Comparison of ENCODE assay signal across 3 fruit fly cellular contexts in the genomic region with DNA sequence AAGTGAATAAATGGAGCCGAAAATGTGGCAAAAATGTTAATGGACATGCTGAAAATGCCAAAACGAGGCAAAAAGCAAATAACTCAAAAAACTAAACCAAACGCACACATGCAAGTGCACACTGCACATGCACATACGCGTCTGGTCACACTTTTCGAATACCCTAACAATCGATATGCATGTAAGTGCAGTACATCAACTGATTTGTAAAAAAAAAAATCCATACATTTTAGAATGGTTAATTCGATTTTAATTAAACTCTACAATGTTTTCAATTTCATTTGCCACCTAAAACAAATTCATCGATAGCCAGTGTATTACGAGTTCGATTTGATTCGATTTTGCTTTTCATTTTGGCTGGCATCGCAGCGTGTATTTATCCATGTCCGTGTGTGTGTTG.
TF ChIP-seq lines count a peak whose summit lies in the region.

No protein-coding gene starts in this region.

- TF ChIP-seq CTCF in whole organism, embryonic (GFP tag; optimal IDR thresholded peaks at IDR 0.05; lab: Kevin White, UChicago), result no peak

TF ChIP-seq in whole organism, embryonic, 481 proteins besides CTCF, POLR2A, EP300 and RAD21:
- peak; percentile 7 for TF ChIP-seq Sox102F (GFP tag; optimal IDR thresholded peaks at IDR 0.05; lab: Kevin White, UChicago)
- no peak for TF ChIP-seq bowl (GFP tag; IDR thresholded peaks at IDR 0.05; lab: Robert Waterston, UW)
- no peak for TF ChIP-seq oc (tag; optimal IDR thresholded peaks at IDR 0.05; lab: Kevin White, UChicago)
- no peak for TF ChIP-seq fd102C (GFP tag; optimal IDR thresholded peaks at IDR 0.05; lab: Kevin White, UChicago)
- TF ChIP-seq CG2202 (tag; optimal IDR thresholded peaks at IDR 0.05; lab: Kevin White, UChicago), result no peak
- TF ChIP-seq CG10321 (GFP tag; IDR thresholded peaks at IDR 0.05; lab: Robert Waterston, UW), result no peak
- TF ChIP-seq CG2116 (GFP tag; optimal IDR thresholded peaks at IDR 0.05; lab: Kevin White, UChicago), result no peak
- no peak for TF ChIP-seq Ets97D (GFP tag; optimal IDR thresholded peaks at IDR 0.05; lab: Kevin White, UChicago)
- no peak for TF ChIP-seq CG3847 (GFP tag; IDR thresholded peaks at IDR 0.05; lab: Robert Waterston, UW)
- TF ChIP-seq stwl (tag; optimal IDR thresholded peaks at IDR 0.05; lab: Kevin White, UChicago), result peak; percentile 55
- TF ChIP-seq Drgx (GFP tag; IDR thresholded peaks at IDR 0.05; lab: Robert Waterston, UW), result peak; percentile 38; the same call in 1 of the 2 replicates
- TF ChIP-seq shn (GFP tag; optimal IDR thresholded peaks at IDR 0.05; lab: Kevin White, UChicago), result no peak
- TF ChIP-seq Rfx (GFP tag; IDR thresholded peaks at IDR 0.05; lab: Robert Waterston, UW), result no peak
- TF ChIP-seq CG6813 (GFP tag; optimal IDR thresholded peaks at IDR 0.05; lab: Kevin White, UChicago), result no peak

TF ChIP-seq in whole organism, prepupa, 60 proteins besides CTCF, POLR2A, EP300 and RAD21:
- TF ChIP-seq CG15336 (GFP tag; IDR thresholded peaks at IDR 0.05; lab: Robert Waterston, UW), result peak; percentile 50; the same call in 1 of the 2 replicates
- no peak for TF ChIP-seq lz (GFP tag; optimal IDR thresholded peaks at IDR 0.05; lab: Kevin White, UChicago)
- TF ChIP-seq CG8119 (GFP tag; IDR thresholded peaks at IDR 0.05; lab: Robert Waterston, UW), result peak; percentile 65
- TF ChIP-seq Met (GFP tag; optimal IDR thresholded peaks at IDR 0.05; lab: Kevin White, UChicago), result no peak
- no peak for TF ChIP-seq Blimp-1 (GFP tag; optimal IDR thresholded peaks at IDR 0.05; lab: Kevin White, UChicago)
- TF ChIP-seq CG8319 (GFP tag; optimal IDR thresholded peaks at IDR 0.05; lab: Kevin White, UChicago), result no peak
- TF ChIP-seq Ets21C (GFP tag; optimal IDR thresholded peaks at IDR 0.05; lab: Kevin White, UChicago), result no peak
- no peak for TF ChIP-seq salr (GFP tag; optimal IDR thresholded peaks at IDR 0.05; lab: Kevin White, UChicago)
- TF ChIP-seq OdsH (GFP tag; optimal IDR thresholded peaks at IDR 0.05; lab: Kevin White, UChicago), result peak; percentile 30
- TF ChIP-seq CG4318 (GFP tag; optimal IDR thresholded peaks at IDR 0.05; lab: Kevin White, UChicago), result peak; percentile 18
- TF ChIP-seq Lpt (GFP tag; optimal IDR thresholded peaks at IDR 0.05; lab: Kevin White, UChicago), result peak; percentile 24
- TF ChIP-seq CG6276 (GFP tag; optimal IDR thresholded peaks at IDR 0.05; lab: Kevin White, UChicago), result peak; percentile 12
- TF ChIP-seq Hr39 (GFP tag; optimal IDR thresholded peaks at IDR 0.05; lab: Kevin White, UChicago), result peak; percentile 28
- TF ChIP-seq svp (GFP tag; lab: Kevin White, UChicago), result no peak
- TF ChIP-seq CG10631 (GFP tag; optimal IDR thresholded peaks at IDR 0.05; lab: Kevin White, UChicago), result no peak
- TF ChIP-seq CG6163 (GFP tag; IDR thresholded peaks at IDR 0.05; lab: Robert Waterston, UW), result peak; percentile 41; the same call in 1 of the 3 replicates
- TF ChIP-seq dsx (GFP tag; optimal IDR thresholded peaks at IDR 0.05; lab: Kevin White, UChicago; ENCODE audit: poor library complexity, severe bottlenecking), result no peak
- peak; percentile 34 for TF ChIP-seq Eip78C (GFP tag; lab: Kevin White, UChicago)
- no peak for TF ChIP-seq CG1621 (tag; optimal IDR thresholded peaks at IDR 0.05; lab: Kevin White, UChicago)
- TF ChIP-seq pdm3 (GFP tag; optimal IDR thresholded peaks at IDR 0.05; lab: Kevin White, UChicago), result peak; percentile 28
- no peak for TF ChIP-seq CG6792 (GFP tag; optimal IDR thresholded peaks at IDR 0.05; lab: Kevin White, UChicago)
- TF ChIP-seq Hr4 (GFP tag; optimal IDR thresholded peaks at IDR 0.05; lab: Kevin White, UChicago), result peak; percentile 58
- TF ChIP-seq CG32006 (GFP tag; optimal IDR thresholded peaks at IDR 0.05; lab: Kevin White, UChicago), result peak; percentile 49
- peak; percentile 66; the same call in 2 of the 3 replicates for TF ChIP-seq eg (GFP tag; IDR thresholded peaks at IDR 0.05; lab: Robert Waterston, UW)

TF ChIP-seq in whole organism, pupa, 21 proteins besides CTCF, POLR2A, EP300 and RAD21:
- TF ChIP-seq CG32121 (GFP tag; IDR thresholded peaks at IDR 0.05; lab: Robert Waterston, UW) (peak; percentile 72), CG8159 (tag; optimal IDR thresholded peaks at IDR 0.05; lab: Kevin White, UChicago) (no peak), gl (tag; optimal IDR thresholded peaks at IDR 0.05; lab: Kevin White, UChicago) (no peak), CG14655 (GFP tag; optimal IDR thresholded peaks at IDR 0.05; lab: Kevin White, UChicago) (no peak), CG12605 (GFP tag; IDR thresholded peaks at IDR 0.05; lab: Robert Waterston, UW) (no peak), CG34367 (tag; optimal IDR thresholded peaks at IDR 0.05; lab: Kevin White, UChicago) (no peak), CG13204 (GFP tag; optimal IDR thresholded peaks at IDR 0.05; lab: Kevin White, UChicago) (no peak), CG17806 (tag; optimal IDR thresholded peaks at IDR 0.05; lab: Kevin White, UChicago) (no peak), CG4496 (GFP tag; IDR thresholded peaks at IDR 0.05; lab: Robert Waterston, UW) (peak; percentile 73), D1 (tag; optimal IDR thresholded peaks at IDR 0.05; lab: Kevin White, UChicago) (no peak), CG9948 (tag; optimal IDR thresholded peaks at IDR 0.05; lab: Kevin White, UChicago) (no peak), Ets98B (GFP tag; IDR thresholded peaks at IDR 0.05; lab: Robert Waterston, UW) (peak; percentile 59), CG8301 (tag; optimal IDR thresholded peaks at IDR 0.05; lab: Kevin White, UChicago) (peak; percentile 7), Pif1A (GFP tag; optimal IDR thresholded peaks at IDR 0.05; lab: Kevin White, UChicago) (no peak), rn (GFP tag; IDR thresholded peaks at IDR 0.05; lab: Robert Waterston, UW) (no peak), Snoo (tag; optimal IDR thresholded peaks at IDR 0.05; lab: Kevin White, UChicago) (no peak), Pif1B (GFP tag; optimal IDR thresholded peaks at IDR 0.05; lab: Kevin White, UChicago) (no peak), EcR (GFP tag; optimal IDR thresholded peaks at IDR 0.05; lab: Kevin White, UChicago) (no peak), fd96Ca (GFP tag; IDR thresholded peaks at IDR 0.05; lab: Robert Waterston, UW) (peak; percentile 53; the same call in 2 of the 3 replicates)
TF ChIP-seq in whole organism, pupa: peak in this region for 5.
